Fruit fly (Drosophila melanogaster): ENCODE data around the gene CG43845.

CG43845 gene

dm6 chr3R:5517876-5518211, 5.1 kb downstream of the CG43845 start:
- TF ChIP-seq Hr83 (GFP tag; optimal IDR thresholded peaks at IDR 0.05; ENCODE audit: poor library complexity, severe bottlenecking) = no peak
- TF ChIP-seq psq (GFP tag; optimal IDR thresholded peaks at IDR 0.05) = no peak
- peak; percentile 44 for TF ChIP-seq Dif (GFP tag; optimal IDR thresholded peaks at IDR 0.05; ENCODE audit: partially characterized antibody)
- TF ChIP-seq Vsx2 (GFP tag; optimal IDR thresholded peaks at IDR 0.05; ENCODE audit: partially characterized antibody) = peak; percentile 71

- no peak for TF ChIP-seq fru (GFP tag; optimal IDR thresholded peaks at IDR 0.05)
- peak; percentile 15 for TF ChIP-seq br (GFP tag; optimal IDR thresholded peaks at IDR 0.05)
- TF ChIP-seq Hr83 (GFP tag; optimal IDR thresholded peaks at IDR 0.05; ENCODE audit: poor library complexity, severe bottlenecking) = peak; percentile 62
- no peak for TF ChIP-seq Myc (optimal IDR thresholded peaks at IDR 0.05)
- peak; percentile 12 for TF ChIP-seq psq (GFP tag; optimal IDR thresholded peaks at IDR 0.05)
- TF ChIP-seq Sp1 (GFP tag; optimal IDR thresholded peaks at IDR 0.05) = peak; percentile 28
- TF ChIP-seq OdsH (GFP tag; optimal IDR thresholded peaks at IDR 0.05) = peak; percentile 16
- peak; percentile 72 for TF ChIP-seq CrebA (GFP tag; optimal IDR thresholded peaks at IDR 0.05; ENCODE audit: borderline replicate concordance)
- TF ChIP-seq sv (GFP tag; optimal IDR thresholded peaks at IDR 0.05) = no peak
- TF ChIP-seq jim (GFP tag; optimal IDR thresholded peaks at IDR 0.05) = no peak
- no peak for TF ChIP-seq brk (GFP tag; optimal IDR thresholded peaks at IDR 0.05)
- no peak for TF ChIP-seq GATAd (GFP tag; optimal IDR thresholded peaks at IDR 0.05)
- peak; percentile 26 for TF ChIP-seq Hnf4 (GFP tag; optimal IDR thresholded peaks at IDR 0.05)
- TF ChIP-seq woc (GFP tag; optimal IDR thresholded peaks at IDR 0.05) = no peak
- TF ChIP-seq Abd-B (GFP tag; optimal IDR thresholded peaks at IDR 0.05) = no peak
- TF ChIP-seq N (GFP tag; optimal IDR thresholded peaks at IDR 0.05) = no peak
- TF ChIP-seq sage (GFP tag; optimal IDR thresholded peaks at IDR 0.05) = no peak
- TF ChIP-seq lola (GFP tag; optimal IDR thresholded peaks at IDR 0.05) = no peak
- TF ChIP-seq foxo (GFP tag; optimal IDR thresholded peaks at IDR 0.05) = peak in 1 of 2 experiments; percentile 7
- no peak for TF ChIP-seq usp (GFP tag; optimal IDR thresholded peaks at IDR 0.05)
- TF ChIP-seq CG32264 (GFP tag; optimal IDR thresholded peaks at IDR 0.05) = no peak
- TF ChIP-seq CG9705 (GFP tag; optimal IDR thresholded peaks at IDR 0.05) = no peak
- TF ChIP-seq Dif (GFP tag; optimal IDR thresholded peaks at IDR 0.05; ENCODE audit: partially characterized antibody) = peak; percentile 34
- TF ChIP-seq dl (GFP tag; optimal IDR thresholded peaks at IDR 0.05; ENCODE audit: insufficient read depth in 1 of 2, partially characterized antibody in 2 of 2) = no peak
- peak; percentile 8 for TF ChIP-seq tai (GFP tag; optimal IDR thresholded peaks at IDR 0.05)
- TF ChIP-seq Jra (GFP tag; optimal IDR thresholded peaks at IDR 0.05) = peak; percentile 49
- no peak for TF ChIP-seq rgr (GFP tag; optimal IDR thresholded peaks at IDR 0.05)
- TF ChIP-seq Rel (GFP tag; optimal IDR thresholded peaks at IDR 0.05) = no peak
- peak; percentile 73 for TF ChIP-seq Rel (tag; optimal IDR thresholded peaks at IDR 0.05)
- TF ChIP-seq h (GFP tag; optimal IDR thresholded peaks at IDR 0.05) = peak; percentile 82
Observed at dm6 chr3R:5517002-5517875, 5.7 kb downstream of the CG43845 start, which contains the start of gene Itpr. Gene Itpr (plus strand): TSS chr3R:5517117.

DNA sequence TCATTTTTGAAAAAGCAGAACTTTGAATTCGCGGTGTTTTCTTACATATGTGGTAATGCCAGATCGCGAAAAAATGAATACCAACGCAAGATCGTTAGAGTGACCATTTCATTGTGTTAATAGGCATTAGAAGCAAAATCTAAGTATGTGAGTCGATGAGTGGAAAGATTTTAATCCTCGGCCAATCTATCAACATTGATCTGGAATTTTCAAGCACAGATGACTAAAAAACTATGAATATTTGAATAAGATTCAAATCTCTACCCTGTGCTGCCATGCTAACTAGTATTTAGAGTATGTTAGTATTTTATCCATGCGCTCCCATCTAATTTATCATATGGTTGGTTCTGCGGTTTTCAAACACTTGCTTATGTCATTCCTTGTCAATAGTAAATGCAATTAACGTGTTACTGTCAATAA, 6.3 kb downstream of the CG43845 start:
- no peak for TF ChIP-seq Dif (GFP tag; optimal IDR thresholded peaks at IDR 0.05; ENCODE audit: partially characterized antibody)
- TF ChIP-seq Hnf4 (GFP tag; optimal IDR thresholded peaks at IDR 0.05) = peak; percentile 7
- TF ChIP-seq tai (GFP tag; optimal IDR thresholded peaks at IDR 0.05) = peak; percentile 10
- no peak for TF ChIP-seq CrebA (GFP tag; optimal IDR thresholded peaks at IDR 0.05; ENCODE audit: borderline replicate concordance)
- TF ChIP-seq Myc (optimal IDR thresholded peaks at IDR 0.05) = peak; percentile 56
- TF ChIP-seq brk (GFP tag; optimal IDR thresholded peaks at IDR 0.05) = no peak

DNA sequence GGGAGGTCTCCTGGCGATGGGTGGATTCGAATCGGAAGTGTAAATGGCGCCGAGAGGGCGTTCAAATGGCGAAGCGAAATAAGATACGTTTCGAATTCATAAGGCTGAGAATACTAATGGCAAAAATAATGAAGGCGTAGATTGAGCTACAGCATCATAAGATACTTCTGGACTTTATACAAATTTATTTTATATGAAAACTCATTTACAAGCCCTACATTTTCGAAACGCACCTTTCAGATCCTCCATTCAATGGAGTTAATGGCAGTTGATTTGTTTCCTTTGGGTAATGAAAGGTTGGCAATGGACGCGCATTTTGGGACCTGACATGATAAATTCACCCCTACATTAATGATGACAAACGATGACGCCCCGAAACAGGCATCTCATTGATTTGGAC, 8.2 kb downstream of the CG43845 start:
- TF ChIP-seq h (GFP tag; optimal IDR thresholded peaks at IDR 0.05) (peak; percentile 10), pan (optimal IDR thresholded peaks at IDR 0.05) (no peak)

Data from whole organism, wandering third instar larva.